Fruit fly (Drosophila melanogaster) whole organism, prepupa: ENCODE measurements around the gene Lgr3.

Source experiments
- CG10631 ChIP-seq: fragments of 200-800 bp; sonication (Bioruptor generic); optimal IDR thresholded peaks from 2 replicates; lab custom pipeline; 2016; ENCODE audit warnings: missing biosample characterization, missing genetic modification characterization
- CG10669 ChIP-seq: fragments of 200-800 bp; sonication (Bioruptor generic); optimal IDR thresholded peaks from 3 replicates; lab custom pipeline; 2018; ENCODE audit warnings: missing biosample characterization, mild to moderate bottlenecking, missing genetic modification characterization, moderate library complexity
- CG11294 ChIP-seq: fragments of 200-800 bp; sonication (Bioruptor generic); IDR thresholded peaks from 2 replicates; pipeline ENCODE4 v1.3.6; 2022; ENCODE audit warnings: missing biosample characterization, missing genetic modification characterization
- CG11762 ChIP-seq: fragments of 200-800 bp; sonication (Bioruptor generic); optimal IDR thresholded peaks from 3 replicates; lab custom pipeline; 2016; ENCODE audit warnings: missing biosample characterization, missing genetic modification characterization; ENCODE audit not compliant: insufficient read depth
- CG11902 ChIP-seq: fragments of 200-800 bp; sonication (Bioruptor generic); optimal IDR thresholded peaks from 3 replicates; lab custom pipeline; 2016; ENCODE audit warnings: missing biosample characterization, missing genetic modification characterization
- CG15336 ChIP-seq: fragments of 200-800 bp; sonication (Bioruptor generic); IDR thresholded peaks from 2 replicates; pipeline ENCODE4 v1.3.6; 2022; ENCODE audit warnings: missing biosample characterization, missing genetic modification characterization
- CG1621 ChIP-seq: fragments of 200-800 bp; sonication (Bioruptor generic); optimal IDR thresholded peaks from 3 replicates; lab custom pipeline; 2018; ENCODE audit warnings: missing biosample characterization, mild to moderate bottlenecking, missing genetic modification characterization
- CG16779 ChIP-seq: fragments of 200-800 bp; sonication (Bioruptor generic); optimal IDR thresholded peaks from 3 replicates; lab custom pipeline; 2017; ENCODE audit warnings: missing biosample characterization, mild to moderate bottlenecking, missing genetic modification characterization
- CG3032 ChIP-seq: fragments of 200-800 bp; optimal IDR thresholded peaks from 2 replicates; lab custom pipeline; 2019; ENCODE audit warnings: missing biosample characterization, mild to moderate bottlenecking, missing genetic modification characterization, moderate library complexity
- CG31627 ChIP-seq: fragments of 200-800 bp; sonication (Bioruptor generic); optimal IDR thresholded peaks from 3 replicates; lab custom pipeline; 2016; ENCODE audit warnings: missing biosample characterization, missing genetic modification characterization
- CG32006 ChIP-seq: fragments of 200-800 bp; sonication (Bioruptor generic); optimal IDR thresholded peaks from 3 replicates; lab custom pipeline; 2017; ENCODE audit warnings: missing biosample characterization, mild to moderate bottlenecking, missing genetic modification characterization
- CG34406 ChIP-seq: fragments of 200-800 bp; sonication (Bioruptor generic); optimal IDR thresholded peaks from 3 replicates; lab custom pipeline; 2016; ENCODE audit warnings: missing biosample characterization, missing genetic modification characterization
- CG3919 ChIP-seq: fragments of 200-800 bp; sonication (Bioruptor generic); optimal IDR thresholded peaks from 3 replicates; lab custom pipeline; 2016; ENCODE audit warnings: missing biosample characterization, missing genetic modification characterization
- CG4318 ChIP-seq: fragments of 200-800 bp; sonication (Bioruptor generic); optimal IDR thresholded peaks from 3 replicates; lab custom pipeline; 2017; ENCODE audit warnings: missing biosample characterization, mild to moderate bottlenecking, missing genetic modification characterization
- CG6276 ChIP-seq: fragments of 200-800 bp; sonication (Bioruptor generic); optimal IDR thresholded peaks from 2 replicates; lab custom pipeline; 2017; ENCODE audit warnings: missing biosample characterization, mild to moderate bottlenecking, missing genetic modification characterization
- CG6792 ChIP-seq: fragments of 200-800 bp; sonication (Bioruptor generic); optimal IDR thresholded peaks from 3 replicates; lab custom pipeline; 2016; ENCODE audit warnings: missing biosample characterization, missing genetic modification characterization
- CG6808 ChIP-seq: fragments of 200-800 bp; sonication (Bioruptor generic); optimal IDR thresholded peaks from 3 replicates; lab custom pipeline; 2017; ENCODE audit warnings: missing biosample characterization, missing genetic modification characterization, mild to moderate bottlenecking, moderate library complexity, missing genetic modification reagents
- CG6854 ChIP-seq: fragments of 200-800 bp; sonication (Bioruptor generic); optimal IDR thresholded peaks from 2 replicates; lab custom pipeline; 2017; ENCODE audit warnings: missing biosample characterization, mild to moderate bottlenecking, missing genetic modification characterization
- CG8119 ChIP-seq: fragments of 200-800 bp; sonication (Bioruptor generic); IDR thresholded peaks from 3 replicates; pipeline ENCODE4 v1.3.6; 2022; ENCODE audit warnings: missing biosample characterization, missing genetic modification characterization
- CG8319 ChIP-seq: fragments of 200-800 bp; sonication (Bioruptor generic); optimal IDR thresholded peaks from 3 replicates; lab custom pipeline; 2016; ENCODE audit warnings: missing biosample characterization, missing genetic modification characterization
- CG8632 ChIP-seq: fragments of 200-800 bp; sonication (Bioruptor generic); optimal IDR thresholded peaks from 3 replicates; lab custom pipeline; 2016; ENCODE audit warnings: missing biosample characterization, missing genetic modification characterization
- CG9139 ChIP-seq: fragments of 200-800 bp; sonication (Bioruptor generic); optimal IDR thresholded peaks from 3 replicates; lab custom pipeline; 2017; ENCODE audit warnings: missing biosample characterization, mild to moderate bottlenecking, missing genetic modification characterization
- Eip75B ChIP-seq: fragments of 200-800 bp; sonication (Bioruptor generic); optimal IDR thresholded peaks from 3 replicates; lab custom pipeline; 2016; ENCODE audit warnings: missing biosample characterization, missing genetic modification characterization
- Eip93F ChIP-seq: fragments of 200-800 bp; sonication (Bioruptor generic); optimal IDR thresholded peaks from 2 replicates; lab custom pipeline; 2016; ENCODE audit warnings: missing biosample characterization, mild to moderate bottlenecking, missing genetic modification characterization
- Ets21C ChIP-seq: fragments of 200-800 bp; sonication (Bioruptor generic); optimal IDR thresholded peaks from 3 replicates; lab custom pipeline; 2016; ENCODE audit warnings: missing biosample characterization, missing genetic modification characterization
- Ets96B ChIP-seq: fragments of 200-800 bp; optimal IDR thresholded peaks from 2 replicates; lab custom pipeline; 2019; ENCODE audit warnings: missing biosample characterization, mild to moderate bottlenecking, missing genetic modification characterization, moderate library complexity
- Hr38 ChIP-seq: sonication (Bioruptor generic); optimal IDR thresholded peaks from 2 replicates; lab custom pipeline; 2016; ENCODE audit warnings: missing biosample characterization, missing genetic modification characterization
- Hr39 ChIP-seq: fragments of 200-800 bp; sonication (Bioruptor generic); optimal IDR thresholded peaks from 2 replicates; lab custom pipeline; 2016; ENCODE audit warnings: missing biosample characterization, missing genetic modification characterization
- Hr4 ChIP-seq: fragments of 200-800 bp; sonication (Bioruptor generic); optimal IDR thresholded peaks from 3 replicates; lab custom pipeline; 2016; ENCODE audit warnings: missing biosample characterization, missing genetic modification characterization
- Lpt ChIP-seq: fragments of 200-800 bp; sonication (Bioruptor generic); optimal IDR thresholded peaks from 3 replicates; lab custom pipeline; 2016; ENCODE audit warnings: missing biosample characterization, missing genetic modification characterization
- Met ChIP-seq: fragments of 200-800 bp; sonication (Bioruptor generic); optimal IDR thresholded peaks from 3 replicates; lab custom pipeline; 2016; ENCODE audit warnings: missing biosample characterization, missing genetic modification characterization
- Smox ChIP-seq: fragments of 200-800 bp; sonication (Bioruptor generic); optimal IDR thresholded peaks from 3 replicates; lab custom pipeline; 2016; ENCODE audit warnings: missing biosample characterization, missing genetic modification characterization
- Sox102F ChIP-seq: fragments of 200-800 bp; sonication (Bioruptor generic); optimal IDR thresholded peaks from 2 replicates; lab custom pipeline; 2016; ENCODE audit warnings: missing biosample characterization, mild to moderate bottlenecking, missing genetic modification characterization
- Sox14 ChIP-seq: fragments of 200-800 bp; sonication (Bioruptor generic); optimal IDR thresholded peaks from 3 replicates; lab custom pipeline; 2016; ENCODE audit warnings: missing biosample characterization, missing genetic modification characterization
- Sox15 ChIP-seq: fragments of 200-800 bp; sonication (Bioruptor generic); optimal IDR thresholded peaks from 3 replicates; lab custom pipeline; 2016; ENCODE audit warnings: missing biosample characterization, missing genetic modification characterization
- achi ChIP-seq: fragments of 200-800 bp; sonication (Bioruptor generic); optimal IDR thresholded peaks from 3 replicates; lab custom pipeline; 2016; ENCODE audit warnings: missing biosample characterization, missing genetic modification characterization
- acj6 ChIP-seq: fragments of 200-800 bp; sonication (Bioruptor generic); optimal IDR thresholded peaks from 3 replicates; lab custom pipeline; 2016; ENCODE audit warnings: missing biosample characterization, missing genetic modification characterization
- cyc ChIP-seq: fragments of 200-800 bp; sonication (Bioruptor generic); optimal IDR thresholded peaks from 3 replicates; lab custom pipeline; 2016; ENCODE audit warnings: missing biosample characterization, missing genetic modification characterization
- dac ChIP-seq: fragments of 200-800 bp; sonication (Bioruptor generic); optimal IDR thresholded peaks from 2 replicates; lab custom pipeline; 2017; ENCODE audit warnings: missing biosample characterization, mild to moderate bottlenecking, missing genetic modification characterization
- dsx ChIP-seq: fragments of 200-800 bp; optimal IDR thresholded peaks from 3 replicates; lab custom pipeline; 2019; ENCODE audit warnings: missing biosample characterization, mild to moderate bottlenecking, missing genetic modification characterization, moderate library complexity; ENCODE audit not compliant: poor library complexity, severe bottlenecking
- eg ChIP-seq: fragments of 200-800 bp; sonication (Bioruptor generic); IDR thresholded peaks from 3 replicates; pipeline ENCODE4 v1.3.6; 2022; ENCODE audit warnings: missing biosample characterization, missing genetic modification characterization
- esn ChIP-seq: fragments of 200-800 bp; sonication (Bioruptor generic); optimal IDR thresholded peaks from 2 replicates; lab custom pipeline; 2016; ENCODE audit warnings: missing biosample characterization, mild to moderate bottlenecking, missing genetic modification characterization, moderate library complexity
- fd59A ChIP-seq: fragments of 200-800 bp; sonication (Bioruptor generic); optimal IDR thresholded peaks from 2 replicates; lab custom pipeline; 2017; ENCODE audit warnings: missing biosample characterization, mild to moderate bottlenecking, missing genetic modification characterization, missing genetic modification reagents
- fd85E ChIP-seq: fragments of 200-800 bp; sonication (Bioruptor generic); optimal IDR thresholded peaks from 3 replicates; lab custom pipeline; 2016; ENCODE audit warnings: missing biosample characterization, missing genetic modification characterization
- fkh ChIP-seq: fragments of 200-800 bp; sonication (Bioruptor generic); optimal IDR thresholded peaks from 3 replicates; lab custom pipeline; 2017; ENCODE audit warnings: missing biosample characterization, mild to moderate bottlenecking, missing genetic modification characterization, moderate library complexity
- lz ChIP-seq: fragments of 200-800 bp; sonication (Bioruptor generic); optimal IDR thresholded peaks from 3 replicates; lab custom pipeline; 2016; ENCODE audit warnings: missing biosample characterization, missing genetic modification characterization
- net ChIP-seq: fragments of 200-800 bp; sonication (Bioruptor generic); optimal IDR thresholded peaks from 3 replicates; lab custom pipeline; 2016; ENCODE audit warnings: missing biosample characterization, missing genetic modification characterization
- pdm3 ChIP-seq: fragments of 200-800 bp; sonication (Bioruptor generic); optimal IDR thresholded peaks from 3 replicates; lab custom pipeline; 2016; ENCODE audit warnings: missing biosample characterization, missing genetic modification characterization
- salr ChIP-seq, 2 experiments: fragments of 200-800 bp; sonication (Bioruptor generic); optimal IDR thresholded peaks; 3 replicates each; lab custom pipeline; 2016 to 2018; ENCODE audit warnings: missing biosample characterization in 2 of 2, missing genetic modification characterization in 2 of 2, mild to moderate bottlenecking in 1 of 2
- spab ChIP-seq: fragments of 200-800 bp; sonication (Bioruptor generic); optimal IDR thresholded peaks from 2 replicates; lab custom pipeline; 2017; ENCODE audit warnings: missing biosample characterization, mild to moderate bottlenecking, missing genetic modification characterization, missing genetic modification reagents
- ss ChIP-seq, 2 experiments: fragments of 200-800 bp; sonication (Bioruptor generic); optimal IDR thresholded peaks; 2 replicates in 1 of 2; 3 replicates in 1 of 2; lab custom pipeline; 2017 to 2018; ENCODE audit warnings: mild to moderate bottlenecking in 2 of 2, missing biosample characterization in 2 of 2, missing genetic modification characterization in 2 of 2, moderate library complexity in 1 of 2
- svp ChIP-seq: fragments of 200-800 bp; sonication (Bioruptor generic); peaks from one replicate; lab custom pipeline; 2016; ENCODE audit warnings: missing biosample characterization, missing genetic modification characterization
- topi ChIP-seq: fragments of 200-800 bp; sonication (Bioruptor generic); optimal IDR thresholded peaks from 3 replicates; lab custom pipeline; 2016; ENCODE audit warnings: missing biosample characterization, missing genetic modification characterization

Lgr3 gene

DNA sequence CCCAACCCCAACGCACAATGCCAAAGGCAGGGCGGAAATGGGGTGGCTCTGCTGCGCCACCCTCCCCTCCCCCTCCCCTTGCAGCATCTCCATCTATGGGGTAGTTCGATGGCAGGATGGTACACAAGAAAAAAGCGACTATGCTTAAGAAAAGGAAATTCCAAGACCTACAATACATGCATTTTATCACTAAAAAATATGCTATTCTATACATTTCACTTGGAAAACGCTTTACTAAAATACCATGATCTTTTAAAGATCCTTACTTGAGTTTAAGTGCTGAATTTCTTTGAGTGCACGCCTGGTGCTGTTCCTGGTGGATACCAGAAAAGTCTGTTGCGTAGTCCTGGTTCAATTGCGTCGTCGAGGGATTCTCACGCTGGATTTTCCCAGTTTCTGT is 34.5 kb upstream of the Lgr3 start:
- TF ChIP-seq net (GFP tag; lab: Kevin White, UChicago) = no peak
- TF ChIP-seq CG3032 (tag; lab: Kevin White, UChicago) = peak; percentile 33
- peak; percentile 47 for TF ChIP-seq CG6792 (GFP tag; lab: Kevin White, UChicago)
- TF ChIP-seq CG4318 = no peak
- TF ChIP-seq ss (GFP tag; optimal IDR thresholded peaks at IDR 0.05; lab: Kevin White, UChicago) = peak; percentile 5 to 49
- TF ChIP-seq Smox = peak; percentile 45
- no peak for TF ChIP-seq CG8119 (GFP tag; lab: Robert Waterston, UW)
- no peak for TF ChIP-seq CG11294
- no peak for TF ChIP-seq CG8319
- TF ChIP-seq CG31627 (GFP tag; lab: Kevin White, UChicago) = peak; percentile 33
- TF ChIP-seq Lpt (GFP tag; lab: Kevin White, UChicago) = no peak
- TF ChIP-seq spab (GFP tag; lab: Kevin White, UChicago) = peak; percentile 18
- peak; percentile 15 for TF ChIP-seq CG3919 (GFP tag; lab: Kevin White, UChicago)
- TF ChIP-seq CG6276 = no peak
- peak; percentile 14 for TF ChIP-seq achi (GFP tag; lab: Kevin White, UChicago)
- no peak for TF ChIP-seq CG6854 (GFP tag; lab: Kevin White, UChicago)
- TF ChIP-seq Ets96B (tag; lab: Kevin White, UChicago) = peak; percentile 15
- TF ChIP-seq CG34406 = no peak
- peak; percentile 19 for TF ChIP-seq CG10669 (GFP tag; lab: Kevin White, UChicago)
- no peak for TF ChIP-seq fkh (GFP tag; lab: Kevin White, UChicago)
- peak; percentile 55 for TF ChIP-seq lz (GFP tag; lab: Kevin White, UChicago)
- no peak for TF ChIP-seq eg (GFP tag; lab: Robert Waterston, UW)
- peak; percentile 55 for TF ChIP-seq svp (GFP tag; lab: Kevin White, UChicago)
- no peak for TF ChIP-seq Hr38 (GFP tag; lab: Kevin White, UChicago)
- peak; percentile 18 for TF ChIP-seq Sox15 (GFP tag; lab: Kevin White, UChicago)
- TF ChIP-seq Met (GFP tag; lab: Kevin White, UChicago) = peak; percentile 46
- no peak for TF ChIP-seq CG1621
- no peak for TF ChIP-seq CG8632 (GFP tag; lab: Kevin White, UChicago)
- TF ChIP-seq Hr4 (GFP tag; lab: Kevin White, UChicago) = no peak
- no peak for TF ChIP-seq fd85E
- TF ChIP-seq CG16779 (tag; lab: Kevin White, UChicago) = no peak
- no peak for TF ChIP-seq Eip75B (GFP tag; lab: Kevin White, UChicago)
- TF ChIP-seq Sox102F = peak; percentile 37
- TF ChIP-seq esn (GFP tag; lab: Kevin White, UChicago) = peak; percentile 55
- TF ChIP-seq CG11902 (GFP tag; lab: Kevin White, UChicago) = peak; percentile 33
- peak; percentile 13 for TF ChIP-seq fd59A
- no peak for TF ChIP-seq Ets21C
- TF ChIP-seq Eip93F = no peak
- peak; percentile 48 for TF ChIP-seq cyc (GFP tag; lab: Kevin White, UChicago)
- TF ChIP-seq dsx (GFP tag; lab: Kevin White, UChicago) = no peak
- peak; percentile 18 for TF ChIP-seq acj6
- TF ChIP-seq CG15336 (GFP tag; lab: Robert Waterston, UW) = no peak
- TF ChIP-seq Hr39 (GFP tag; lab: Kevin White, UChicago) = peak; percentile 43
- TF ChIP-seq CG9139 (GFP tag; lab: Kevin White, UChicago) = no peak
- TF ChIP-seq dac (GFP tag; lab: Kevin White, UChicago) = no peak
- TF ChIP-seq CG10631 = no peak
- TF ChIP-seq CG11762 (GFP tag; lab: Kevin White, UChicago) = peak; percentile 17
- TF ChIP-seq CG32006 (GFP tag; lab: Kevin White, UChicago) = no peak
- TF ChIP-seq pdm3 (GFP tag; lab: Kevin White, UChicago) = no peak
- TF ChIP-seq topi = peak; percentile 45
- TF ChIP-seq Sox14 (GFP tag; lab: Kevin White, UChicago) = no peak
- no peak for TF ChIP-seq salr (GFP tag; optimal IDR thresholded peaks at IDR 0.05; lab: Kevin White, UChicago)
- TF ChIP-seq CG6808 (GFP tag; lab: Kevin White, UChicago) = no peak
